Fruit fly (Drosophila melanogaster): ENCODE measurements around the gene CG33695.

DNA sequence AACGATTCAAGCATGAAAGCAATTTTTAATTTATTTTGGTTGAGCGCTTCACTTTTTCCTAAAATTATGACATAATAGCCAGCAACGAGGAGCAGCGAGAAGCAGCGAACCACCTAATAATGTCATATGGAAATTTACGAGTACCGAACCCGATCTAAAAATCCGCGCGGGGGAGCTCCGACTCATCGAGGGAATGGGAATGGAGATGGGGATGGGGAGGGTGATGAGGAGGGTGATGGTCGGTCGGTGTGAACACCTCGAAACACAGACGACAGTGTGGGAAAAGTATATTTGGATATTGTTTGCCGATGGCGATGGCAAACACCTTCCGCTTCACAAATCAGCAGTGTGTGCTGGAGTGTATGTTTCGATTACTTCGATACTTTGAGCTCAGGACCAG lies 49.8 kb upstream of the CG33695 start:
- TF ChIP-seq CG16779 (tag; optimal IDR thresholded peaks at IDR 0.05) (no peak), Gug (GFP tag; IDR thresholded peaks at IDR 0.05) (no peak), Blimp-1 (GFP tag; optimal IDR thresholded peaks at IDR 0.05) (no peak), Hr38 (GFP tag; optimal IDR thresholded peaks at IDR 0.05) (no peak), dac (GFP tag; optimal IDR thresholded peaks at IDR 0.05) (no peak), Hr4 (GFP tag; optimal IDR thresholded peaks at IDR 0.05) (no peak), Ets21C (GFP tag; optimal IDR thresholded peaks at IDR 0.05) (no peak), Sox14 (GFP tag; optimal IDR thresholded peaks at IDR 0.05) (no peak), acj6 (GFP tag; optimal IDR thresholded peaks at IDR 0.05) (no peak), Eip75B (GFP tag; optimal IDR thresholded peaks at IDR 0.05) (no peak), CG32006 (GFP tag; optimal IDR thresholded peaks at IDR 0.05) (no peak)

All from whole organism, prepupa.